Worm (Caenorhabditis elegans): ENCODE results near the gene daf-28.

Gene daf-28

ce11 chrV:19814833-19815232 lies at the start of gene daf-28:
daf-28 (plus strand) TSS chrV:19815133.
- no peak for TF ChIP-seq tab-1 (GFP tag; IDR thresholded peaks at IDR 0.05)
- no peak for TF ChIP-seq T22C8.4 (GFP tag; IDR thresholded peaks at IDR 0.05)
- TF ChIP-seq klf-2 (GFP tag; conservative IDR thresholded peaks at IDR 0.05), result no peak
- no peak for TF ChIP-seq ztf-29 (GFP tag; IDR thresholded peaks at IDR 0.05)
- TF ChIP-seq flt-1 (GFP tag; IDR thresholded peaks at IDR 0.05), result no peak
- no peak for TF ChIP-seq cog-1 (tag; optimal IDR thresholded peaks at IDR 0.05)
- TF ChIP-seq ref-1 (GFP tag; conservative IDR thresholded peaks at IDR 0.05), result no peak
- TF ChIP-seq med-1 (GFP tag; optimal IDR thresholded peaks at IDR 0.05; ENCODE audit: insufficient read depth), result no peak
- no peak for TF ChIP-seq ztf-23 (GFP tag; IDR thresholded peaks at IDR 0.05)

- TF ChIP-seq klf-2 (GFP tag; conservative IDR thresholded peaks at IDR 0.05) (no peak), ztf-23 (GFP tag; IDR thresholded peaks at IDR 0.05) (no peak), ztf-29 (GFP tag; IDR thresholded peaks at IDR 0.05) (no peak), T22C8.4 (GFP tag; IDR thresholded peaks at IDR 0.05) (no peak), med-1 (GFP tag; optimal IDR thresholded peaks at IDR 0.05; ENCODE audit: insufficient read depth) (no peak), flt-1 (GFP tag; IDR thresholded peaks at IDR 0.05) (no peak), ref-1 (GFP tag; conservative IDR thresholded peaks at IDR 0.05) (no peak), tab-1 (GFP tag; IDR thresholded peaks at IDR 0.05) (no peak)
Measured at ce11 chrV:19767719-19768118, 47.2 kb upstream of the daf-28 start.

DNA sequence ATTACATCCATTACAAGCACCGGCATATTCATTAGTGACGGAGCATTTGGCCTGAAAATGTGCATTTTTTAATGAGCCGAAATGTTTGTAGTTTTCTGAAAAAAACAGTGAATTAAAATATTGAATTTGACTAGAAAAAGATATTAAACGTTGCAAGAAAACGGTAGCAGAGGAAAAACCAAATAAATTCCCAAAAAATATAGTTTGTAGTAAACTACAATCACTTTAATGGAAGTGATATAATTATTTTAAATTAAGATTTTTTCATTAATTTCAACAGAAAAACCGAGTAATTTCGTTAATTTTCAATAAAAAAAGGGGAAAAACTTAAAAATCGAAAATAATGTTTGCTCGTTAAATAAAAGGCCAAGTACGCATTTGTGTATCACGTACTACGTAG lies 43.3 kb upstream of the daf-28 start, which contains the start of gene M162.15:
Gene M162.15, minus strand, starts transcription at position 101 of the 400 bp plus-strand sequence.
- TF ChIP-seq ztf-29 (GFP tag; IDR thresholded peaks at IDR 0.05), result no peak
- TF ChIP-seq cog-1 (tag; optimal IDR thresholded peaks at IDR 0.05), result no peak
- no peak for TF ChIP-seq klf-2 (GFP tag; conservative IDR thresholded peaks at IDR 0.05)
- no peak for TF ChIP-seq tab-1 (GFP tag; IDR thresholded peaks at IDR 0.05)
- no peak for TF ChIP-seq flt-1 (GFP tag; IDR thresholded peaks at IDR 0.05)
- TF ChIP-seq T22C8.4 (GFP tag; IDR thresholded peaks at IDR 0.05), result no peak
- TF ChIP-seq med-1 (GFP tag; optimal IDR thresholded peaks at IDR 0.05; ENCODE audit: insufficient read depth), result no peak
- TF ChIP-seq ztf-23 (GFP tag; IDR thresholded peaks at IDR 0.05), result no peak
- no peak for TF ChIP-seq ref-1 (GFP tag; conservative IDR thresholded peaks at IDR 0.05)

DNA sequence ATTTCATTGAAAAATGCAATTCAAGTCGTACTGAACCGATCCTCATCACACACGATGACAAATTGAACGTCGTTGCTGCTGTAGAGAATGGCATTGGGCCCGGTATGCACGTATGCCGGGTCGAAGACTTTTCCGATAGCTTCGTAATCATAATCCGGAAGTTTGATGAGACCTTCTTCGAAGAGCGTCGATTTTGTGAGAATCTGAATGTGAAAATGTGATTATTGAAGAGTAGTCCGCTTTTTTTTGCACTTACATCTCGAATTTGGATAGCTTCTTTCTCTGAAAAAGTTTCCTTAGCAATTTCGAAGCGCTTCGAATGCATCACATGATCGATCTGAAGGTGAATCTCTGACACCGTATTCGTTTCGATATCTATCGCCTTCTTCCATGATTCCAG lies 37.7 kb upstream of the daf-28 start, which contains the start of gene fbxa-118:
Gene fbxa-118, minus strand, starts transcription at position 101 of the 400 bp plus-strand sequence.
- TF ChIP-seq flt-1 (GFP tag; IDR thresholded peaks at IDR 0.05) (no peak), tab-1 (GFP tag; IDR thresholded peaks at IDR 0.05) (no peak), med-1 (GFP tag; optimal IDR thresholded peaks at IDR 0.05; ENCODE audit: insufficient read depth) (no peak), ztf-23 (GFP tag; IDR thresholded peaks at IDR 0.05) (no peak), ref-1 (GFP tag; conservative IDR thresholded peaks at IDR 0.05) (no peak), cog-1 (tag; optimal IDR thresholded peaks at IDR 0.05) (no peak), klf-2 (GFP tag; conservative IDR thresholded peaks at IDR 0.05) (no peak), T22C8.4 (GFP tag; IDR thresholded peaks at IDR 0.05) (no peak), ztf-29 (GFP tag; IDR thresholded peaks at IDR 0.05) (no peak)

ce11 chrV:19778608-19779007 lies 36.3 kb upstream of the daf-28 start, which contains the start of gene fbxa-194:
fbxa-194 (minus strand) TSS chrV:19778708.
- TF ChIP-seq tab-1 (GFP tag; IDR thresholded peaks at IDR 0.05), result no peak
- no peak for TF ChIP-seq ztf-23 (GFP tag; IDR thresholded peaks at IDR 0.05)
- TF ChIP-seq ref-1 (GFP tag; conservative IDR thresholded peaks at IDR 0.05), result no peak
- TF ChIP-seq klf-2 (GFP tag; conservative IDR thresholded peaks at IDR 0.05), result no peak

DNA sequence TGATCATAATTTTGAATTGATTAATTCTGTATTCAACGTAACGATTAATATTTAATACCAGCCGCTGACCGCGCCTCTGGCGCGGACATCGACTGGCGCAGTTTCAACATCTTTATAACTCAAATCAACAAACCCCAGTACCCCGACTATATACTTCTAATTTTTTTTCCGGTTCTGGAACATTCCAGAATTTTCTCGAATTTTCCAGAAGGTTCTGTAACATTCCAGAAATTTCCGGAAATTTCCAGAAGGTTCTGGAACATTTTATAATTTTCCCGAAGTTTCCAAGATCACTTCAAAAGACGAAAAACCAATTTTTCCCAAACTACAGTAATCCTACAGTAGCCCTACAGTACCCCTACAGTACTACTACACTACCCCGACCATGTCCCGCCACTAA lies 35.7 kb upstream of the daf-28 start:
- no peak for TF ChIP-seq klf-2 (GFP tag; conservative IDR thresholded peaks at IDR 0.05)
- TF ChIP-seq ref-1 (GFP tag; conservative IDR thresholded peaks at IDR 0.05), result no peak
- TF ChIP-seq T22C8.4 (GFP tag; IDR thresholded peaks at IDR 0.05), result no peak
- no peak for TF ChIP-seq flt-1 (GFP tag; IDR thresholded peaks at IDR 0.05)
- no peak for TF ChIP-seq ztf-29 (GFP tag; IDR thresholded peaks at IDR 0.05)
- no peak for TF ChIP-seq med-1 (GFP tag; optimal IDR thresholded peaks at IDR 0.05; ENCODE audit: insufficient read depth)
- no peak for TF ChIP-seq ztf-23 (GFP tag; IDR thresholded peaks at IDR 0.05)
- TF ChIP-seq cog-1 (tag; optimal IDR thresholded peaks at IDR 0.05), result no peak
- TF ChIP-seq tab-1 (GFP tag; IDR thresholded peaks at IDR 0.05), result no peak

- no peak for TF ChIP-seq T22C8.4 (GFP tag; IDR thresholded peaks at IDR 0.05)
- TF ChIP-seq ztf-29 (GFP tag; IDR thresholded peaks at IDR 0.05), result no peak
- TF ChIP-seq med-1 (GFP tag; optimal IDR thresholded peaks at IDR 0.05; ENCODE audit: insufficient read depth), result no peak
- no peak for TF ChIP-seq klf-2 (GFP tag; conservative IDR thresholded peaks at IDR 0.05)
- TF ChIP-seq tab-1 (GFP tag; IDR thresholded peaks at IDR 0.05), result no peak
- TF ChIP-seq flt-1 (GFP tag; IDR thresholded peaks at IDR 0.05), result no peak
- TF ChIP-seq ztf-23 (GFP tag; IDR thresholded peaks at IDR 0.05), result no peak
- no peak for TF ChIP-seq cog-1 (tag; optimal IDR thresholded peaks at IDR 0.05)
- TF ChIP-seq ref-1 (GFP tag; conservative IDR thresholded peaks at IDR 0.05), result no peak
Measured at ce11 chrV:19783829-19784228, 31.1 kb upstream of the daf-28 start, which contains the start of gene srt-45. srt-45 (plus strand) TSS chrV:19784129.

ce11 chrV:19788360-19788759 lies 26.6 kb upstream of the daf-28 start, which contains the start of gene clec-258:
clec-258 (plus strand) TSS chrV:19788440.
- no peak for TF ChIP-seq T22C8.4 (GFP tag; IDR thresholded peaks at IDR 0.05)
- no peak for TF ChIP-seq ztf-23 (GFP tag; IDR thresholded peaks at IDR 0.05)
- TF ChIP-seq tab-1 (GFP tag; IDR thresholded peaks at IDR 0.05), result no peak
- TF ChIP-seq med-1 (GFP tag; optimal IDR thresholded peaks at IDR 0.05; ENCODE audit: insufficient read depth), result no peak
- TF ChIP-seq ztf-29 (GFP tag; IDR thresholded peaks at IDR 0.05), result no peak
- TF ChIP-seq flt-1 (GFP tag; IDR thresholded peaks at IDR 0.05), result no peak
- TF ChIP-seq cog-1 (tag; optimal IDR thresholded peaks at IDR 0.05), result no peak

DNA sequence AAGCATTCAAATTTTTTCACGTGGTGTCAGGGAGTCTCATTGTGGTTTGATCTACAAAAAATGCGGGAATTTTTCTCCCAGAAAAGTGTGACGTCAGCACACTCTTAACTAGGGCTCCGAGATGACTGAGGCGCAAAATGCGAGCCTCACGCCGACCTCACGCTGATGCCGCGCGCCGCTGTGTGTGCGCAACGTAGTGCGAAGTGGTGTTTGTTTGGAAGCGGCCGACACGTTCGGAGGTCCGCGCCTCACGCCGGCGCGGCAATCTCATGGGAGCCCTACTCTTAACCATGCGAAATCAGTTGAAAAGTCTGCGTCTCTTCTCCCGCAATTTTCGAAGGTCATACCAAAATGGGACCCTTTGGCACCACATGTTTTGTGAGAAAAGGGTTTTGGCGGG lies 24.7 kb upstream of the daf-28 start:
- TF ChIP-seq T22C8.4 (GFP tag; IDR thresholded peaks at IDR 0.05), result no peak
- no peak for TF ChIP-seq ztf-29 (GFP tag; IDR thresholded peaks at IDR 0.05)
- no peak for TF ChIP-seq ztf-23 (GFP tag; IDR thresholded peaks at IDR 0.05)
- no peak for TF ChIP-seq flt-1 (GFP tag; IDR thresholded peaks at IDR 0.05)
- TF ChIP-seq klf-2 (GFP tag; conservative IDR thresholded peaks at IDR 0.05), result no peak
- TF ChIP-seq tab-1 (GFP tag; IDR thresholded peaks at IDR 0.05), result no peak
- TF ChIP-seq ref-1 (GFP tag; conservative IDR thresholded peaks at IDR 0.05), result no peak
- TF ChIP-seq med-1 (GFP tag; optimal IDR thresholded peaks at IDR 0.05; ENCODE audit: insufficient read depth), result no peak
- no peak for TF ChIP-seq cog-1 (tag; optimal IDR thresholded peaks at IDR 0.05)

DNA sequence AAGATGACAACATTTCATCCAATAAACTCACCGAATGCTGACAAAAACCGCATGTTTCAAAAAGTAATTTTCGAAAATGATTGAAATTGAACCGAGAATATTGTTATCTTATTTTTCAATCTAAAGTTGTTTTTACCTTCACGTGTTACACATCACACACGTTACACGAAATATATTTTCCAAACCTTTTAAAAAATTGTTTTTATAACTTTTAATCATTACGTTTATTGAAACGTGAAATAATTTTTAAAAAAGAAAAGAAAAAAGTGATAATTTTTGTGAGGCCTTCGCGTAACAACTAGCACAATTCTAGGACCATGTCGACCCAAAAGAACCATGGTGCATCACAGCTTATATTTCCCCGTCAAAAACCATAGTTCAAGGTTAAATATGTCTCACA lies 20.0 kb upstream of the daf-28 start, which contains the start of gene M162.7:
Gene M162.7, minus strand, starts transcription at position 101 of the 400 bp plus-strand sequence.
- no peak for TF ChIP-seq ref-1 (GFP tag; conservative IDR thresholded peaks at IDR 0.05)
- TF ChIP-seq T22C8.4 (GFP tag; IDR thresholded peaks at IDR 0.05), result no peak
- TF ChIP-seq flt-1 (GFP tag; IDR thresholded peaks at IDR 0.05), result no peak
- TF ChIP-seq ztf-23 (GFP tag; IDR thresholded peaks at IDR 0.05), result no peak
- no peak for TF ChIP-seq klf-2 (GFP tag; conservative IDR thresholded peaks at IDR 0.05)
- no peak for TF ChIP-seq med-1 (GFP tag; optimal IDR thresholded peaks at IDR 0.05; ENCODE audit: insufficient read depth)
- no peak for TF ChIP-seq ztf-29 (GFP tag; IDR thresholded peaks at IDR 0.05)
- TF ChIP-seq tab-1 (GFP tag; IDR thresholded peaks at IDR 0.05), result no peak
- TF ChIP-seq cog-1 (tag; optimal IDR thresholded peaks at IDR 0.05), result no peak

Measured in whole organism, midembryonic.